Worm (Caenorhabditis elegans) whole organism, young adult: ENCODE results near the gene chil-10.
A peak's percentile ranks its signal among the peaks of the same experiment; 100 is the strongest.

Experiments used
- B0035.1 ChIP-seq: sonication (generic microtip); optimal IDR thresholded peaks from 2 replicates; lab custom pipeline; 2016; ENCODE audit warnings: missing genetic modification characterization, mild to moderate bottlenecking, missing compliant biosample characterization, missing genotype, missing genetic modification reagents
- B0336.3 ChIP-seq: fragments of 200-800 bp; sonication (Bioruptor generic); IDR thresholded peaks from 2 replicates; pipeline ENCODE4 v1.3.6; 2022; ENCODE audit warnings: missing genetic modification characterization, missing compliant biosample characterization
- C06A6.2 ChIP-seq: fragments of 200-800 bp; sonication (Bioruptor generic); conservative IDR thresholded peaks from 2 replicates; pipeline ENCODE4 v1.3.6; 2022; ENCODE audit warnings: missing genetic modification characterization, missing compliant biosample characterization
- D2030.7 ChIP-seq: fragments of 200-800 bp; sonication (Bioruptor generic); IDR thresholded peaks from 2 replicates; pipeline ENCODE4 v1.3.6; 2022; ENCODE audit warnings: missing genetic modification reagents, missing genetic modification characterization, missing compliant biosample characterization
- F33H1.4 ChIP-seq: fragments of 200-800 bp; sonication (Bioruptor generic); IDR thresholded peaks from 2 replicates; pipeline ENCODE4 v1.3.6; 2022; ENCODE audit warnings: missing genetic modification reagents, missing genetic modification characterization, missing compliant biosample characterization
- F39B2.1 ChIP-seq: fragments of 200-800 bp; sonication (Bioruptor generic); IDR thresholded peaks from 2 replicates; pipeline ENCODE4 v1.3.6; 2022; ENCODE audit warnings: missing genetic modification reagents, missing genetic modification characterization, missing compliant biosample characterization
- F57C9.4 ChIP-seq: sonication (generic microtip); optimal IDR thresholded peaks from 2 replicates; lab custom pipeline; 2017; ENCODE audit warnings: mild to moderate bottlenecking, missing genetic modification characterization, missing compliant biosample characterization
- K12H6.12 ChIP-seq: fragments of 200-800 bp; sonication (Bioruptor generic); optimal IDR thresholded peaks from 2 replicates; lab custom pipeline; 2018; ENCODE audit warnings: mild to moderate bottlenecking, missing genetic modification characterization, missing compliant biosample characterization
- T07F8.4 ChIP-seq: sonication (generic microtip); optimal IDR thresholded peaks from 2 replicates; lab custom pipeline; 2016; ENCODE audit warnings: mild to moderate bottlenecking, missing genetic modification characterization, moderate library complexity, missing compliant biosample characterization
- Y56A3A.18 ChIP-seq: fragments of 200-800 bp; sonication (Bioruptor generic); IDR thresholded peaks from 2 replicates; pipeline ENCODE4 v1.3.6; 2022; ENCODE audit warnings: missing genetic modification reagents, missing genetic modification characterization, missing compliant biosample characterization
- Y79H2A.3 ChIP-seq: fragments of 200-800 bp; sonication (Bioruptor generic); conservative IDR thresholded peaks from 2 replicates; pipeline ENCODE4 v1.3.6; 2022; ENCODE audit warnings: missing genetic modification reagents, missing genetic modification characterization, missing compliant biosample characterization
- Y95B8A.8 ChIP-seq: fragments of 200-800 bp; sonication (Bioruptor generic); IDR thresholded peaks from 2 replicates; pipeline ENCODE4 v1.3.6; 2022; ENCODE audit warnings: missing genetic modification reagents, missing genetic modification characterization, missing compliant biosample characterization
- attf-6 ChIP-seq: fragments of 200-800 bp; sonication (Bioruptor generic); IDR thresholded peaks from 2 replicates; pipeline ENCODE4 v1.3.6; 2022; ENCODE audit warnings: missing genetic modification reagents, missing genetic modification characterization, missing compliant biosample characterization
- bed-1 ChIP-seq: fragments of 200-800 bp; sonication (Bioruptor generic); IDR thresholded peaks from 2 replicates; pipeline ENCODE4 v1.3.6; 2022; ENCODE audit warnings: missing genetic modification reagents, missing genetic modification characterization, missing compliant biosample characterization
- cebp-1 ChIP-seq, 2 experiments: fragments of 200-800 bp in 1 of 2; sonication (Bioruptor generic) in 1 of 2; sonication (generic microtip) in 1 of 2; IDR thresholded peaks in 1 of 2; optimal IDR thresholded peaks in 1 of 2; 2 replicates each; pipeline versions ENCODE4 v1.3.6 to Lab custom; 2017 to 2022; ENCODE audit warnings: missing compliant biosample characterization in 2 of 2, missing genetic modification characterization in 2 of 2, mild to moderate bottlenecking in 1 of 2, missing genetic modification reagents in 1 of 2, moderate library complexity in 1 of 2
- ceh-100 ChIP-seq: fragments of 200-800 bp; sonication (Bioruptor generic); IDR thresholded peaks from 2 replicates; pipeline ENCODE4 v1.3.6; 2022; ENCODE audit warnings: missing genetic modification reagents, missing genetic modification characterization, missing compliant biosample characterization
- ceh-27 ChIP-seq: fragments of 200-800 bp; sonication (Bioruptor generic); optimal IDR thresholded peaks from 2 replicates; lab custom pipeline; 2018; ENCODE audit warnings: mild to moderate bottlenecking, missing genetic modification characterization, moderate library complexity, missing compliant biosample characterization
- ceh-58 ChIP-seq: fragments of 200-800 bp; sonication (Bioruptor generic); IDR thresholded peaks from 2 replicates; pipeline ENCODE4 v1.3.6; 2022; ENCODE audit warnings: missing genetic modification characterization, missing compliant biosample characterization
- chd-7 ChIP-seq: sonication (generic microtip); optimal IDR thresholded peaks from 2 replicates; lab custom pipeline; 2016; ENCODE audit warnings: mild to moderate bottlenecking, missing genetic modification characterization, moderate library complexity, missing compliant biosample characterization
- dpff-1 ChIP-seq: sonication (generic microtip); optimal IDR thresholded peaks from 2 replicates; lab custom pipeline; 2017; ENCODE audit warnings: mild to moderate bottlenecking, missing genetic modification characterization, missing compliant biosample characterization
- dpl-1 ChIP-seq: fragments of 150-350 bp; optimal IDR thresholded peaks from 2 replicates; lab custom pipeline; 2014; ENCODE audit warnings: missing biosample characterization, missing genetic modification reagents, missing genetic modification characterization
- efl-1 ChIP-seq: fragments of 150-350 bp; optimal IDR thresholded peaks from 2 replicates; lab custom pipeline; 2014; ENCODE audit warnings: missing biosample characterization, missing genetic modification reagents, missing genetic modification characterization
- egl-44 ChIP-seq: fragments of 200-800 bp; sonication (Bioruptor generic); IDR thresholded peaks from 2 replicates; pipeline ENCODE4 v1.3.6; 2022; ENCODE audit warnings: missing genetic modification reagents, missing genetic modification characterization, missing compliant biosample characterization
- fkh-3 ChIP-seq: sonication (generic microtip); optimal IDR thresholded peaks from 2 replicates; lab custom pipeline; 2016; ENCODE audit warnings: mild to moderate bottlenecking, missing genetic modification characterization, missing compliant biosample characterization
- hmg-20 ChIP-seq: fragments of 200-800 bp; sonication (Bioruptor generic); IDR thresholded peaks from 2 replicates; pipeline ENCODE4 v1.3.6; 2022; ENCODE audit warnings: missing genetic modification reagents, missing genetic modification characterization, missing compliant biosample characterization
- hsf-1 ChIP-seq: fragments of 200-800 bp; sonication (Bioruptor generic); IDR thresholded peaks from 2 replicates; pipeline ENCODE4 v1.3.6; 2022; ENCODE audit warnings: missing genetic modification reagents, missing genetic modification characterization, missing compliant biosample characterization
- lag-1 ChIP-seq: fragments of 200-800 bp; sonication (Bioruptor generic); IDR thresholded peaks from 2 replicates; pipeline ENCODE4 v1.3.6; 2022; ENCODE audit warnings: missing genetic modification reagents, missing genetic modification characterization, missing compliant biosample characterization
- let-607 ChIP-seq, 2 experiments: fragments of 200-800 bp in 1 of 2; sonication (Bioruptor generic) in 1 of 2; sonication (generic microtip) in 1 of 2; optimal IDR thresholded peaks; 2 replicates each; lab custom pipeline; 2016 to 2018; ENCODE audit warnings: mild to moderate bottlenecking in 2 of 2, missing compliant biosample characterization in 2 of 2, missing genetic modification characterization in 2 of 2, moderate library complexity in 2 of 2, missing genotype in 1 of 2
- lin-54 ChIP-seq: fragments of 200-800 bp; sonication (Bioruptor generic); optimal IDR thresholded peaks from 2 replicates; lab custom pipeline; 2018; ENCODE audit warnings: mild to moderate bottlenecking, missing genetic modification characterization, missing compliant biosample characterization
- lsl-1 ChIP-seq: fragments of 200-800 bp; sonication (Bioruptor generic); optimal IDR thresholded peaks from 2 replicates; lab custom pipeline; 2018; ENCODE audit warnings: mild to moderate bottlenecking, missing genetic modification characterization, moderate library complexity, missing compliant biosample characterization
- lsy-27 ChIP-seq: sonication (generic microtip); optimal IDR thresholded peaks from 2 replicates; lab custom pipeline; 2017; ENCODE audit warnings: missing genetic modification characterization, mild to moderate bottlenecking, missing compliant biosample characterization, antibody characterized with exemption, missing genotype, borderline replicate concordance; ENCODE audit not compliant: insufficient read depth
- madf-3 ChIP-seq: fragments of 200-800 bp; sonication (Bioruptor generic); IDR thresholded peaks from 2 replicates; pipeline ENCODE4 v1.3.6; 2022; ENCODE audit warnings: missing genetic modification reagents, missing genetic modification characterization, missing compliant biosample characterization
- mes-4 ChIP-seq: sonication (generic microtip); optimal IDR thresholded peaks from 2 replicates; lab custom pipeline; 2016; ENCODE audit warnings: missing genotype, missing genetic modification characterization, missing compliant biosample characterization
- nfyb-1 ChIP-seq: fragments of 200-800 bp; sonication (Bioruptor generic); IDR thresholded peaks from 2 replicates; pipeline ENCODE4 v1.3.6; 2022; ENCODE audit warnings: missing genetic modification reagents, missing genetic modification characterization, missing compliant biosample characterization
- nhr-179 ChIP-seq: sonication (generic microtip); optimal IDR thresholded peaks from 2 replicates; lab custom pipeline; 2016; ENCODE audit warnings: mild to moderate bottlenecking, missing genetic modification characterization, missing compliant biosample characterization
- nhr-27 ChIP-seq: fragments of 200-800 bp; sonication (Bioruptor generic); optimal IDR thresholded peaks from 2 replicates; lab custom pipeline; 2018; ENCODE audit warnings: mild to moderate bottlenecking, missing genetic modification characterization, moderate library complexity, missing compliant biosample characterization
- nhr-80 ChIP-seq: sonication (generic microtip); optimal IDR thresholded peaks from 2 replicates; lab custom pipeline; 2016; ENCODE audit warnings: missing genetic modification characterization, missing compliant biosample characterization
- pbrm-1 ChIP-seq: fragments of 200-800 bp; sonication (Bioruptor generic); IDR thresholded peaks from 2 replicates; pipeline ENCODE4 v1.3.6; 2022; ENCODE audit warnings: missing genetic modification reagents, missing genetic modification characterization, missing compliant biosample characterization
- pha-4 ChIP-seq: fragments of 150-350 bp; sonication (generic microtip); optimal IDR thresholded peaks from 2 replicates; lab custom pipeline; 2014; ENCODE audit warnings: missing biosample characterization, missing genetic modification reagents, missing genetic modification characterization
- sdz-38 ChIP-seq: sonication (generic microtip); optimal IDR thresholded peaks from 2 replicates; lab custom pipeline; 2016; ENCODE audit warnings: missing genotype, missing genetic modification characterization, missing compliant biosample characterization
- sea-2 ChIP-seq: fragments of 200-800 bp; sonication (Bioruptor generic); IDR thresholded peaks from 2 replicates; pipeline ENCODE4 v1.3.6; 2022; ENCODE audit warnings: missing genetic modification characterization, missing compliant biosample characterization
- snpc-1.1 ChIP-seq: sonication (generic microtip); optimal IDR thresholded peaks from 2 replicates; lab custom pipeline; 2017; ENCODE audit warnings: missing genetic modification characterization, mild to moderate bottlenecking, missing compliant biosample characterization, antibody characterized with exemption, moderate library complexity, missing genotype, missing genetic modification reagents; ENCODE audit not compliant: insufficient read depth
- ztf-3 ChIP-seq: fragments of 200-800 bp; sonication (Bioruptor generic); optimal IDR thresholded peaks from 2 replicates; lab custom pipeline; 2018; ENCODE audit warnings: mild to moderate bottlenecking, missing genetic modification characterization, missing compliant biosample characterization
- ztf-6 ChIP-seq: fragments of 200-800 bp; sonication (Bioruptor generic); IDR thresholded peaks from 2 replicates; pipeline ENCODE4 v1.3.6; 2022; ENCODE audit warnings: missing genetic modification reagents, missing genetic modification characterization, missing compliant biosample characterization

The chil-10 gene

ce11 chrX:938269-938883 lies 19.3 kb upstream of the chil-10 start, which contains the start of gene F53H8.3:
Gene F53H8.3 (plus strand): TSS chrX:938543.
- TF ChIP-seq nhr-80 (peak; percentile 70), K12H6.12 (no peak)

- 0 out of 2 replicates have a peak, but pooled peaks have one; percentile 48 for TF ChIP-seq Y56A3A.18
- 0 out of 2 replicates have a peak, but pooled peaks have one; percentile 34 for TF ChIP-seq ceh-58 (GFP tag; lab: Robert Waterston, UW)
- peak; percentile 53; the same call in 1 of the 2 replicates for TF ChIP-seq hsf-1 (GFP tag; lab: Robert Waterston, UW)
- 0 out of 2 replicates have a peak, but pooled peaks have one; percentile 46 for TF ChIP-seq Y95B8A.8
- TF ChIP-seq madf-3 (GFP tag; lab: Robert Waterston, UW) = peak; percentile 83; the same call in 1 of the 2 replicates
- peak; percentile 57; the same call in 1 of the 2 replicates for TF ChIP-seq nfyb-1 (GFP tag; lab: Robert Waterston, UW)
- peak; percentile 40; the same call in 1 of the 2 replicates for TF ChIP-seq F33H1.4 (GFP tag; lab: Robert Waterston, UW)
- TF ChIP-seq D2030.7 (GFP tag; lab: Robert Waterston, UW) = 0 out of 2 replicates have a peak, but pooled peaks have one; percentile 8
Observed at ce11 chrX:943698-944097, 14.0 kb upstream of the chil-10 start.

ce11 chrX:945669-946068 lies 12.0 kb upstream of the chil-10 start:
- TF ChIP-seq B0035.1 = no peak
- TF ChIP-seq T07F8.4 (tag; lab: Kevin White, UChicago) = no peak
- TF ChIP-seq dpl-1 (GFP tag; lab: Kevin White, UChicago) = no peak
- TF ChIP-seq Y79H2A.3 (GFP tag; lab: Robert Waterston, UW) = no peak
- no peak for TF ChIP-seq attf-6 (GFP tag; lab: Robert Waterston, UW)
- no peak for TF ChIP-seq nhr-27 (tag; lab: Kevin White, UChicago)
- TF ChIP-seq sea-2 = no peak
- TF ChIP-seq chd-7 (tag; lab: Kevin White, UChicago) = no peak
- TF ChIP-seq lin-54 = no peak
- TF ChIP-seq bed-1 (GFP tag; lab: Robert Waterston, UW) = no peak
- no peak for TF ChIP-seq B0336.3 (GFP tag; lab: Robert Waterston, UW)
- TF ChIP-seq snpc-1.1 (tag; lab: Kevin White, UChicago) = no peak
- TF ChIP-seq egl-44 = 0 out of 2 replicates have a peak, but pooled peaks have one; percentile 24
- TF ChIP-seq fkh-3 (tag; lab: Kevin White, UChicago) = no peak
- TF ChIP-seq pha-4 (tag; lab: Kevin White, UChicago) = no peak
- no peak for TF ChIP-seq lsy-27 (tag; lab: Kevin White, UChicago)
- TF ChIP-seq sdz-38 (tag; lab: Kevin White, UChicago) = no peak
- TF ChIP-seq C06A6.2 (GFP tag; lab: Robert Waterston, UW) = no peak
- TF ChIP-seq pbrm-1 = no peak
- no peak for TF ChIP-seq F57C9.4 (tag; lab: Kevin White, UChicago)
- no peak for TF ChIP-seq lag-1 (GFP tag; lab: Robert Waterston, UW)
- TF ChIP-seq mes-4 (tag; lab: Kevin White, UChicago) = no peak
- no peak for TF ChIP-seq efl-1 (GFP tag; lab: Kevin White, UChicago)
- TF ChIP-seq dpff-1 (tag; lab: Kevin White, UChicago) = no peak
- TF ChIP-seq nhr-80 = peak; percentile 88
- no peak for TF ChIP-seq ceh-27 (GFP tag; lab: Kevin White, UChicago)
- no peak for TF ChIP-seq hmg-20 (GFP tag; lab: Robert Waterston, UW)
- no peak for TF ChIP-seq ztf-3
- no peak for TF ChIP-seq nhr-179 (tag; lab: Kevin White, UChicago)
- TF ChIP-seq let-607 (tag; optimal IDR thresholded peaks at IDR 0.05; lab: Kevin White, UChicago) = peak in 1 of 2 experiments; percentile 45
- TF ChIP-seq ztf-6 (GFP tag; lab: Robert Waterston, UW) = no peak
- TF ChIP-seq ceh-100 (GFP tag; lab: Robert Waterston, UW) = no peak
- peak; percentile 21; the same call in 1 of the 2 replicates for TF ChIP-seq cebp-1 (GFP tag; IDR thresholded peaks at IDR 0.05; lab: Robert Waterston, UW)
- TF ChIP-seq cebp-1 (tag; optimal IDR thresholded peaks at IDR 0.05; lab: Kevin White, UChicago) = peak; percentile 37
- TF ChIP-seq F39B2.1 (GFP tag; lab: Robert Waterston, UW) = no peak
- no peak for TF ChIP-seq lsl-1
